Fruit fly (Drosophila melanogaster): Measurements from ENCODE around the gene lft.

The lft gene

dm6 chr2L:10341405-10341804, 22.9 kb upstream of the lft start, which contains the start of gene CG31715 (continued):
- TF ChIP-seq CG12942 (GFP tag; optimal IDR thresholded peaks at IDR 0.05) (no peak), br (optimal IDR thresholded peaks at IDR 0.05) (no peak), CG14710 (tag; optimal IDR thresholded peaks at IDR 0.05) (peak; percentile 23), shn (GFP tag; optimal IDR thresholded peaks at IDR 0.05) (no peak), corto (GFP tag; optimal IDR thresholded peaks at IDR 0.05) (no peak), Usf (GFP tag; optimal IDR thresholded peaks at IDR 0.05) (no peak), D19A (tag; optimal IDR thresholded peaks at IDR 0.05) (peak; percentile 8), CG33213 (GFP tag; optimal IDR thresholded peaks at IDR 0.05) (no peak), Abd-B (GFP tag; optimal IDR thresholded peaks at IDR 0.05) (no peak), CG6765 (GFP tag; optimal IDR thresholded peaks at IDR 0.05) (no peak), D (optimal IDR thresholded peaks at IDR 0.05) (no peak), D (GFP tag; optimal IDR thresholded peaks at IDR 0.05) (no peak), CG9437 (GFP tag; optimal IDR thresholded peaks at IDR 0.05) (no peak), CG7372 (GFP tag; IDR thresholded peaks at IDR 0.05) (no peak), CG5245 (GFP tag; optimal IDR thresholded peaks at IDR 0.05) (no peak), unpg (GFP tag; optimal IDR thresholded peaks at IDR 0.05) (peak; percentile 40), CG7963 (GFP tag; IDR thresholded peaks at IDR 0.05; ENCODE audit: partially characterized antibody) (no peak), sim (GFP tag; IDR thresholded peaks at IDR 0.05) (no peak), otp (GFP tag; IDR thresholded peaks at IDR 0.05) (no peak), NK7.1 (GFP tag; optimal IDR thresholded peaks at IDR 0.05) (no peak), CG3407 (GFP tag; optimal IDR thresholded peaks at IDR 0.05) (no peak), crc (GFP tag; optimal IDR thresholded peaks at IDR 0.05) (no peak), ham (GFP tag; IDR thresholded peaks at IDR 0.05) (no peak), CG15479 (GFP tag; optimal IDR thresholded peaks at IDR 0.05) (no peak), disco-r (GFP tag; optimal IDR thresholded peaks at IDR 0.05) (no peak), Awh (GFP tag; IDR thresholded peaks at IDR 0.05) (no peak), CG18476 (GFP tag; optimal IDR thresholded peaks at IDR 0.05) (no peak), gcm2 (GFP tag; optimal IDR thresholded peaks at IDR 0.05) (no peak), Mes4 (GFP tag; optimal IDR thresholded peaks at IDR 0.05) (no peak), pnt (GFP tag; optimal IDR thresholded peaks at IDR 0.05) (no peak), Neu2 (GFP tag; optimal IDR thresholded peaks at IDR 0.05; ENCODE audit: borderline replicate concordance) (no peak), pb (GFP tag; optimal IDR thresholded peaks at IDR 0.05) (no peak), cwo (GFP tag; optimal IDR thresholded peaks at IDR 0.05) (no peak), Hmx (GFP tag; optimal IDR thresholded peaks at IDR 0.05) (no peak), ftz-f1 (GFP tag; optimal IDR thresholded peaks at IDR 0.05) (no peak), CG18011 (GFP tag; optimal IDR thresholded peaks at IDR 0.05) (no peak), Ets65A (GFP tag) (peak; percentile 51), dati (GFP tag; IDR thresholded peaks at IDR 0.05) (no peak), sqz (GFP tag; optimal IDR thresholded peaks at IDR 0.05) (no peak), CG4854 (GFP tag; optimal IDR thresholded peaks at IDR 0.05) (no peak), row (GFP tag; IDR thresholded peaks at IDR 0.05) (peak; percentile 81), zen2 (GFP tag; IDR thresholded peaks at IDR 0.05; ENCODE audit: partially characterized antibody) (no peak), CG9932 (GFP tag; IDR thresholded peaks at IDR 0.05) (no peak; the same call in 1 of the 2 replicates), pzg (GFP tag; optimal IDR thresholded peaks at IDR 0.05) (peak; percentile 42), chm (GFP tag; IDR thresholded peaks at IDR 0.05) (no peak), CG6175 (GFP tag; IDR thresholded peaks at IDR 0.05) (no peak), croc (GFP tag; conservative IDR thresholded peaks at IDR 0.05) (no peak), CG10565 (GFP tag; optimal IDR thresholded peaks at IDR 0.05) (no peak), HmgD (GFP tag; optimal IDR thresholded peaks at IDR 0.05) (no peak), ara (GFP tag; IDR thresholded peaks at IDR 0.05) (no peak), CG7556 (GFP tag; optimal IDR thresholded peaks at IDR 0.05) (no peak), CG11695 (GFP tag; IDR thresholded peaks at IDR 0.05) (no peak), CG15696 (tag; optimal IDR thresholded peaks at IDR 0.05) (no peak)

All from whole organism, embryonic.